Worm (Caenorhabditis elegans) whole organism, L2 larva: ENCODE results near the gene acs-7.

Experiments used
- C34F6.9 ChIP-seq: fragments of 150-350 bp; optimal IDR thresholded peaks from 2 replicates; lab custom pipeline; 2014; ENCODE audit warnings: missing biosample characterization, missing genetic modification characterization
- F13H6.1 ChIP-seq: sonication (generic microtip); optimal IDR thresholded peaks from 2 replicates; lab custom pipeline; 2016; ENCODE audit warnings: missing genetic modification characterization, missing compliant biosample characterization
- ZK546.5 ChIP-seq: sonication (generic microtip); optimal IDR thresholded peaks from 2 replicates; lab custom pipeline; 2017; ENCODE audit warnings: missing biosample characterization, missing genetic modification characterization
- alr-1 ChIP-seq: fragments of 150-350 bp; optimal IDR thresholded peaks from 2 replicates; lab custom pipeline; 2014; ENCODE audit warnings: missing biosample characterization, missing genetic modification characterization
- aly-2 ChIP-seq: fragments of 150-350 bp; optimal IDR thresholded peaks from 2 replicates; lab custom pipeline; 2014; ENCODE audit warnings: missing biosample characterization, missing genetic modification characterization
- ama-1 ChIP-seq: fragments of 150-350 bp; optimal IDR thresholded peaks from 2 replicates; lab custom pipeline; 2018; ENCODE audit warnings: inconsistent platforms
- blmp-1 ChIP-seq: sonication (generic microtip); optimal IDR thresholded peaks from 2 replicates; lab custom pipeline; 2017; ENCODE audit warnings: missing genetic modification characterization, mild to moderate bottlenecking, missing compliant biosample characterization, antibody characterized with exemption, moderate library complexity; ENCODE audit not compliant: insufficient read depth
- ceh-16 ChIP-seq: fragments of 150-350 bp; optimal IDR thresholded peaks from 2 replicates; lab custom pipeline; 2014; ENCODE audit warnings: missing biosample characterization, missing genetic modification characterization
- crh-2 ChIP-seq: sonication (generic microtip); optimal IDR thresholded peaks from 2 replicates; lab custom pipeline; 2017; ENCODE audit warnings: missing biosample characterization, missing genetic modification characterization
- dmd-4 ChIP-seq: sonication (generic microtip); optimal IDR thresholded peaks from 2 replicates; lab custom pipeline; 2017; ENCODE audit warnings: missing biosample characterization, missing genetic modification characterization
- elt-1 ChIP-seq: fragments of 150-350 bp; optimal IDR thresholded peaks from 2 replicates; lab custom pipeline; 2014; ENCODE audit warnings: missing biosample characterization, missing genetic modification characterization
- fos-1 ChIP-seq: fragments of 150-350 bp; optimal IDR thresholded peaks from 2 replicates; lab custom pipeline; 2014; ENCODE audit warnings: missing biosample characterization, missing genetic modification characterization
- gmeb-1 ChIP-seq: fragments of 150-350 bp; optimal IDR thresholded peaks from 2 replicates; lab custom pipeline; 2014; ENCODE audit warnings: missing biosample characterization, missing genetic modification characterization
- lin-11 ChIP-seq: fragments of 150-350 bp; sonication (generic microtip); optimal IDR thresholded peaks from 2 replicates; lab custom pipeline; 2014; ENCODE audit warnings: missing biosample characterization, missing genetic modification characterization, inconsistent platforms, mixed read lengths
- lin-13 ChIP-seq: fragments of 150-350 bp; optimal IDR thresholded peaks from 2 replicates; lab custom pipeline; 2014; ENCODE audit warnings: missing biosample characterization, missing genetic modification reagents, missing genetic modification characterization
- lin-39 ChIP-seq: fragments of 150-350 bp; optimal IDR thresholded peaks from 2 replicates; lab custom pipeline; 2014; ENCODE audit warnings: missing biosample characterization, missing genetic modification reagents, missing genetic modification characterization
- lsy-2 ChIP-seq, 2 experiments: fragments of 150-350 bp in 1 of 2; sonication (generic microtip) in 1 of 2; optimal IDR thresholded peaks; 2 replicates each; lab custom pipeline; 2014 to 2017; ENCODE audit warnings: missing biosample characterization in 2 of 2, missing genetic modification characterization in 2 of 2
- mab-5 ChIP-seq: fragments of 150-350 bp; optimal IDR thresholded peaks from 2 replicates; lab custom pipeline; 2014; ENCODE audit warnings: missing biosample characterization, missing genetic modification characterization
- mbf-1 ChIP-seq: sonication (generic microtip); optimal IDR thresholded peaks from 2 replicates; lab custom pipeline; 2017; ENCODE audit warnings: missing biosample characterization, missing genetic modification characterization
- nhr-10 ChIP-seq: sonication (generic microtip); optimal IDR thresholded peaks from 2 replicates; lab custom pipeline; 2017; ENCODE audit warnings: missing biosample characterization, missing genetic modification characterization
- nhr-11 ChIP-seq: fragments of 150-350 bp; optimal IDR thresholded peaks from 2 replicates; lab custom pipeline; 2014; ENCODE audit warnings: missing biosample characterization, missing genetic modification characterization
- nhr-129 ChIP-seq: fragments of 150-350 bp; optimal IDR thresholded peaks from 2 replicates; lab custom pipeline; 2014; ENCODE audit warnings: missing biosample characterization, missing genetic modification characterization
- nhr-21 ChIP-seq: fragments of 150-350 bp; optimal IDR thresholded peaks from 2 replicates; lab custom pipeline; 2014; ENCODE audit warnings: missing biosample characterization, missing genetic modification characterization
- nhr-23 ChIP-seq: fragments of 150-350 bp; optimal IDR thresholded peaks from 2 replicates; lab custom pipeline; 2014; ENCODE audit warnings: missing biosample characterization, missing genetic modification reagents, missing genetic modification characterization
- nhr-237 ChIP-seq: fragments of 150-350 bp; optimal IDR thresholded peaks from 2 replicates; lab custom pipeline; 2014; ENCODE audit warnings: missing biosample characterization, missing genetic modification characterization
- nhr-25 ChIP-seq: fragments of 150-350 bp; sonication (generic microtip); optimal IDR thresholded peaks from 3 replicates; lab custom pipeline; 2014; ENCODE audit warnings: missing biosample characterization, missing genetic modification characterization
- nhr-6 ChIP-seq: fragments of 150-350 bp; optimal IDR thresholded peaks from 2 replicates; lab custom pipeline; 2014; ENCODE audit warnings: missing biosample characterization, missing genetic modification characterization
- peb-1 ChIP-seq: fragments of 150-350 bp; optimal IDR thresholded peaks from 2 replicates; lab custom pipeline; 2014; ENCODE audit warnings: missing biosample characterization, missing genetic modification characterization
- skn-1 ChIP-seq: sonication (generic microtip); optimal IDR thresholded peaks from 2 replicates; lab custom pipeline; 2017; ENCODE audit warnings: missing biosample characterization, missing genetic modification characterization
- sma-3 ChIP-seq: sonication (generic microtip); optimal IDR thresholded peaks from 2 replicates; lab custom pipeline; 2016; ENCODE audit warnings: missing genetic modification reagents, missing genetic modification characterization, missing compliant biosample characterization
- sma-9 ChIP-seq, 2 experiments: fragments of 150-350 bp in 1 of 2; sonication (generic microtip) in 1 of 2; optimal IDR thresholded peaks; 2 replicates each; lab custom pipeline; 2014 to 2016; ENCODE audit warnings: missing genetic modification characterization in 2 of 2, mild to moderate bottlenecking in 1 of 2, missing biosample characterization in 1 of 2, missing compliant biosample characterization in 1 of 2, missing genetic modification reagents in 1 of 2, moderate library complexity in 1 of 2
- snpc-4 ChIP-seq: fragments of 150-350 bp; optimal IDR thresholded peaks from 2 replicates; lab custom pipeline; 2014; ENCODE audit warnings: missing biosample characterization, missing genetic modification characterization
- unc-39 ChIP-seq: fragments of 150-350 bp; optimal IDR thresholded peaks from 2 replicates; lab custom pipeline; 2014; ENCODE audit warnings: missing biosample characterization, missing genetic modification characterization
- unc-55 ChIP-seq: fragments of 150-350 bp; sonication (generic microtip); optimal IDR thresholded peaks from 3 replicates; lab custom pipeline; 2014; ENCODE audit warnings: missing biosample characterization, missing genetic modification reagents, missing genetic modification characterization
- unc-62 ChIP-seq: fragments of 150-350 bp; optimal IDR thresholded peaks from 2 replicates; lab custom pipeline; 2014; ENCODE audit warnings: missing biosample characterization, missing genetic modification reagents, missing genetic modification characterization
- ztf-11 ChIP-seq: sonication (generic microtip); optimal IDR thresholded peaks from 2 replicates; lab custom pipeline; 2017; ENCODE audit warnings: missing biosample characterization, missing genetic modification characterization
- ztf-4 ChIP-seq: fragments of 150-350 bp; optimal IDR thresholded peaks from 2 replicates; lab custom pipeline; 2014; ENCODE audit warnings: missing biosample characterization, missing genetic modification characterization

The acs-7 gene

ce11 chrII:9325555-9325954, 33.7 kb downstream of the acs-7 start:
- TF ChIP-seq nhr-25 (tag; lab: Kevin White, UChicago), result no peak
- peak; percentile 70 for TF ChIP-seq fos-1 (tag; lab: Kevin White, UChicago)

ce11 chrII:9329474-9329873, 37.7 kb downstream of the acs-7 start, which contains the start of gene wbp-2:
Gene wbp-2 (plus strand): TSS chrII:9329774.
- no peak for TF ChIP-seq ztf-4 (tag; lab: Kevin White, UChicago)
- no peak for TF ChIP-seq C34F6.9
- TF ChIP-seq unc-55, result no peak
- no peak for TF ChIP-seq lin-11 (tag; lab: Kevin White, UChicago)
- no peak for TF ChIP-seq lin-39 (tag; lab: Kevin White, UChicago)
- no peak for TF ChIP-seq lin-13 (GFP tag; lab: Kevin White, UChicago)
- TF ChIP-seq aly-2 (tag; lab: Kevin White, UChicago), result no peak
- no peak for TF ChIP-seq nhr-11
- no peak for TF ChIP-seq unc-62 (GFP tag; lab: Kevin White, UChicago)
- TF ChIP-seq F13H6.1 (tag; lab: Kevin White, UChicago), result no peak
- TF ChIP-seq alr-1, result no peak
- no peak for TF ChIP-seq nhr-6 (tag; lab: Kevin White, UChicago)
- no peak for TF ChIP-seq crh-2
- TF ChIP-seq blmp-1 (tag; lab: Kevin White, UChicago), result no peak
- TF ChIP-seq nhr-23 (tag; lab: Kevin White, UChicago), result no peak
- no peak for TF ChIP-seq sma-9 (GFP tag; optimal IDR thresholded peaks at IDR 0.05; lab: Kevin White, UChicago)
- no peak for TF ChIP-seq sma-9 (tag; optimal IDR thresholded peaks at IDR 0.05; lab: Kevin White, UChicago)
- no peak for TF ChIP-seq ceh-16
- no peak for TF ChIP-seq skn-1 (tag; lab: Kevin White, UChicago)
- TF ChIP-seq ZK546.5 (tag; lab: Kevin White, UChicago), result no peak
- TF ChIP-seq ztf-11, result no peak

- TF ChIP-seq aly-2 (tag; lab: Kevin White, UChicago), result no peak
- no peak for TF ChIP-seq ztf-4 (tag; lab: Kevin White, UChicago)
- no peak for TF ChIP-seq sma-9 (GFP tag; optimal IDR thresholded peaks at IDR 0.05; lab: Kevin White, UChicago)
- no peak for TF ChIP-seq sma-9 (tag; optimal IDR thresholded peaks at IDR 0.05; lab: Kevin White, UChicago)
- TF ChIP-seq nhr-10, result no peak
- TF ChIP-seq, all 48 proteins: peak for 0
Measured at ce11 chrII:9331343-9331742, 39.5 kb downstream of the acs-7 start, which contains the start of gene eif-3.F. Gene eif-3.F (plus strand): TSS chrII:9331643.

ce11 chrII:9333034-9333433, 41.2 kb downstream of the acs-7 start:
- TF ChIP-seq ceh-16, result no peak
- no peak for TF ChIP-seq ztf-4 (tag; lab: Kevin White, UChicago)
- no peak for TF ChIP-seq elt-1 (tag; lab: Kevin White, UChicago)
- no peak for TF ChIP-seq lin-39 (tag; lab: Kevin White, UChicago)
- TF ChIP-seq mab-5, result no peak
- no peak for TF ChIP-seq ama-1 (lab: Kevin White, UChicago)
- TF ChIP-seq nhr-10, result no peak
- TF ChIP-seq alr-1, result no peak
- TF ChIP-seq nhr-237 (tag; lab: Kevin White, UChicago), result no peak
- TF ChIP-seq sma-3, result no peak
- no peak for TF ChIP-seq lsy-2 (tag; optimal IDR thresholded peaks at IDR 0.05; lab: Kevin White, UChicago)
- no peak for TF ChIP-seq unc-39 (tag; lab: Kevin White, UChicago)
- TF ChIP-seq mbf-1 (tag; lab: Kevin White, UChicago), result no peak
- no peak for TF ChIP-seq sma-9 (GFP tag; optimal IDR thresholded peaks at IDR 0.05; lab: Kevin White, UChicago)
- no peak for TF ChIP-seq sma-9 (tag; optimal IDR thresholded peaks at IDR 0.05; lab: Kevin White, UChicago)
- TF ChIP-seq nhr-6 (tag; lab: Kevin White, UChicago), result no peak
- TF ChIP-seq ztf-11, result no peak
- no peak for TF ChIP-seq nhr-23 (tag; lab: Kevin White, UChicago)
- no peak for TF ChIP-seq fos-1 (tag; lab: Kevin White, UChicago)
- no peak for TF ChIP-seq unc-55

- no peak for TF ChIP-seq gmeb-1 (tag; lab: Kevin White, UChicago)
Measured at ce11 chrII:9333714-9334113, 41.9 kb downstream of the acs-7 start, which contains the start of gene scp-1. Gene scp-1 (plus strand): TSS chrII:9334014.

ce11 chrII:9336651-9337050, 44.8 kb downstream of the acs-7 start:
- TF ChIP-seq dmd-4 (tag; lab: Kevin White, UChicago) (no peak), C34F6.9 (peak; percentile 40), snpc-4 (tag; lab: Kevin White, UChicago) (no peak), alr-1 (no peak), F13H6.1 (tag; lab: Kevin White, UChicago) (no peak), peb-1 (tag; lab: Kevin White, UChicago) (no peak), nhr-237 (tag; lab: Kevin White, UChicago) (no peak), unc-62 (GFP tag; lab: Kevin White, UChicago) (no peak), nhr-129 (tag; lab: Kevin White, UChicago) (no peak), nhr-21 (tag; lab: Kevin White, UChicago) (no peak), lsy-2 (tag; optimal IDR thresholded peaks at IDR 0.05; lab: Kevin White, UChicago) (no peak), ama-1 (lab: Kevin White, UChicago) (peak; percentile 81), ztf-11 (no peak), nhr-10 (no peak), unc-39 (tag; lab: Kevin White, UChicago) (no peak), nhr-6 (tag; lab: Kevin White, UChicago) (no peak), nhr-11 (no peak), unc-55 (peak; percentile 32), crh-2 (no peak), sma-3 (no peak)
